Fruit fly (Drosophila melanogaster) whole organism, wandering third instar larva: ENCODE data around the gene CG4617.

ENCODE experiments used
- Abd-B ChIP-seq: fragments of >200 bp; optimal IDR thresholded peaks from 2 replicates; lab custom pipeline; 2017; ENCODE audit warnings: missing biosample characterization, missing genetic modification characterization
- Dif ChIP-seq: fragments of 200-275, 200-300 bp; sonication (Bioruptor generic); optimal IDR thresholded peaks from 2 replicates; lab custom pipeline; 2018; ENCODE audit warnings: missing biosample characterization, missing genetic modification characterization; ENCODE audit not compliant: partially characterized antibody
- OdsH ChIP-seq: fragments of 200-800 bp; sonication (Bioruptor generic); optimal IDR thresholded peaks from 2 replicates; lab custom pipeline; 2016; ENCODE audit warnings: missing biosample characterization, mild to moderate bottlenecking, missing genetic modification characterization
- dl ChIP-seq, 2 experiments: fragments of 175-275, 200-275 bp in 1 of 2; fragments of 200-275 bp in 1 of 2; sonication (Bioruptor generic); optimal IDR thresholded peaks; lab custom pipeline; 2018; ENCODE audit warnings: mild to moderate bottlenecking in 2 of 2, missing biosample characterization in 2 of 2, missing genetic modification characterization in 2 of 2, moderate library complexity in 2 of 2; ENCODE audit not compliant: partially characterized antibody in 2 of 2, insufficient read depth in 1 of 2
- h ChIP-seq: fragments of 200-800 bp; sonication (Bioruptor generic); optimal IDR thresholded peaks from 3 replicates; lab custom pipeline; 2016; ENCODE audit warnings: missing biosample characterization, mild to moderate bottlenecking, missing genetic modification characterization
- lola ChIP-seq: fragments of >200 bp; optimal IDR thresholded peaks from 2 replicates; lab custom pipeline; 2017; ENCODE audit warnings: missing biosample characterization, missing genetic modification characterization
- psq ChIP-seq: fragments of 200-800 bp; sonication (Bioruptor generic); optimal IDR thresholded peaks from 3 replicates; lab custom pipeline; 2017; ENCODE audit warnings: missing biosample characterization, mild to moderate bottlenecking, missing genetic modification characterization, moderate library complexity

DNA sequence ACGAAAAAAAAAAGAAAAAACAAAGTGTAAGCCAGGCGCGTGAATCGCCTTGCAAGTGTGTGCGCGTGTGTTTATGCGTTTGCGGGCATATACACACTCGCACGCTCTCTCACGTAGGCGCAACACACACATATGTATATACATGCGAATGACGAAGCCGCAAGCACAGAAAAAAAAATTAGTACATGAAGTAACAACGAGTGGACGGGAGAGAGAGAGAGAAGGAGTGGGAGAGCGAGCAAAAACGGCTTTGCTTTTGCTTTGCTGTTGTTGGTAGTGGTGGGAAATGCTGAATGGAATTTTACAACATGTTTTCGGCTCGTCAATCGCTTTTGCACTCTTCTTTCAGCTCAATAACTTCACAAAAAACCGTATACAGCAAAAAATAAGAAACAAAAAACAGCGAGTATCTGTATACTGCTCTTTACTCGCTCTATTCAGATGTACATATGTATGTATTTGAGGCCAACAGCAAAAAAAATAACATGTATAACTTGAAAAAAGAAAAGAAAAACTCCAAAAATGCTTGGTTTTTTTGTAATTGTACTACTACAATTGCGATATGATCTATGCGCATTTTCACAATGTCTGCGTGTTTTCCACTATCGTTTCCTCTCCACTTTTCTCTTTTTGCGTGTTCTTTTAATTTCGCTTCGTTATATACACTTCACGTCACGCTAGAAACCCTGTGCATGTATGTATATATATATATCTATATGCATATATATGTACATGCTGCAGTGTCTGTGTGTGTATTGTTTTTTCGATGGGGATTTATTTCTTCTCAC, 7.0 kb downstream of the CG4617 start:
- no peak for TF ChIP-seq Abd-B (GFP tag; lab: Kevin White, UChicago)
- TF ChIP-seq dl (GFP tag; optimal IDR thresholded peaks at IDR 0.05; lab: Kevin White, UChicago; ENCODE audit: insufficient read depth in 1 of 2, partially characterized antibody in 2 of 2), result peak in 1 of 2 experiments; percentile 46
- no peak for TF ChIP-seq OdsH (GFP tag; lab: Kevin White, UChicago)
- TF ChIP-seq lola (GFP tag; lab: Kevin White, UChicago), result no peak
- TF ChIP-seq psq, result no peak
- peak; percentile 21 for TF ChIP-seq Dif (GFP tag; lab: Kevin White, UChicago)
- TF ChIP-seq h (GFP tag; lab: Kevin White, UChicago), result no peak
